Fruit fly (Drosophila melanogaster): ENCODE data around the gene CG15478.
A peak's percentile ranks its signal among the peaks of the same experiment; 100 is the strongest.

CG15478 gene

dm6 chrX:7710439-7711154 lies 7.1 kb downstream of the CG15478 start (continued):
- TF ChIP-seq Sox15 (GFP tag; optimal IDR thresholded peaks at IDR 0.05) (no peak), spab (GFP tag; optimal IDR thresholded peaks at IDR 0.05) (no peak), CG8119 (GFP tag; IDR thresholded peaks at IDR 0.05) (peak; percentile 36; the same call in 2 of the 3 replicates), acj6 (GFP tag; optimal IDR thresholded peaks at IDR 0.05) (no peak), dsx (GFP tag; optimal IDR thresholded peaks at IDR 0.05; ENCODE audit: poor library complexity, severe bottlenecking) (no peak), Hr4 (GFP tag; optimal IDR thresholded peaks at IDR 0.05) (no peak), CG3919 (GFP tag; optimal IDR thresholded peaks at IDR 0.05) (no peak), CG6808 (GFP tag; optimal IDR thresholded peaks at IDR 0.05) (peak; percentile 100), CG10631 (GFP tag; optimal IDR thresholded peaks at IDR 0.05) (no peak), Ets21C (GFP tag; optimal IDR thresholded peaks at IDR 0.05) (no peak), Eip75B (GFP tag; optimal IDR thresholded peaks at IDR 0.05) (no peak), CG6792 (GFP tag; optimal IDR thresholded peaks at IDR 0.05) (no peak), CG6163 (GFP tag; IDR thresholded peaks at IDR 0.05) (0 out of 3 replicates have a peak, but pooled peaks have one; percentile 39), lz (GFP tag; optimal IDR thresholded peaks at IDR 0.05) (peak; percentile 51), CG11902 (GFP tag; optimal IDR thresholded peaks at IDR 0.05) (no peak), dac (GFP tag; optimal IDR thresholded peaks at IDR 0.05) (peak; percentile 10), Met (GFP tag; optimal IDR thresholded peaks at IDR 0.05) (no peak), Gug (GFP tag; IDR thresholded peaks at IDR 0.05) (no peak), fkh (GFP tag; optimal IDR thresholded peaks at IDR 0.05) (peak; percentile 50), svp (GFP tag) (peak; percentile 66), vri (GFP tag; optimal IDR thresholded peaks at IDR 0.05) (no peak), Smox (GFP tag; optimal IDR thresholded peaks at IDR 0.05) (no peak), CG32006 (GFP tag; optimal IDR thresholded peaks at IDR 0.05) (no peak), CG1621 (tag; optimal IDR thresholded peaks at IDR 0.05) (no peak), CG3032 (tag; optimal IDR thresholded peaks at IDR 0.05) (no peak), achi (GFP tag; optimal IDR thresholded peaks at IDR 0.05) (no peak), Ets96B (tag; optimal IDR thresholded peaks at IDR 0.05) (no peak), pdm3 (GFP tag; optimal IDR thresholded peaks at IDR 0.05) (no peak)

- TF ChIP-seq Lpt (GFP tag; optimal IDR thresholded peaks at IDR 0.05) = no peak
- no peak for TF ChIP-seq spab (GFP tag; optimal IDR thresholded peaks at IDR 0.05)
- TF ChIP-seq ss (GFP tag; optimal IDR thresholded peaks at IDR 0.05) = peak in 1 of 2 experiments; percentile 26
- peak; percentile 57; the same call in 2 of the 3 replicates for TF ChIP-seq CG6163 (GFP tag; IDR thresholded peaks at IDR 0.05)
- no peak for TF ChIP-seq CG11762 (GFP tag; optimal IDR thresholded peaks at IDR 0.05; ENCODE audit: insufficient read depth)
- no peak for TF ChIP-seq Sox15 (GFP tag; optimal IDR thresholded peaks at IDR 0.05)
- TF ChIP-seq Eip78C (GFP tag) = peak; percentile 40
- TF ChIP-seq eg (GFP tag; IDR thresholded peaks at IDR 0.05) = peak; percentile 26; the same call in 1 of the 3 replicates
- TF ChIP-seq CG15336 (GFP tag; IDR thresholded peaks at IDR 0.05) = peak; percentile 23; the same call in 1 of the 2 replicates
- TF ChIP-seq CG1621 (tag; optimal IDR thresholded peaks at IDR 0.05) = no peak
- TF ChIP-seq achi (GFP tag; optimal IDR thresholded peaks at IDR 0.05) = peak; percentile 54
- TF ChIP-seq OdsH (GFP tag; optimal IDR thresholded peaks at IDR 0.05) = no peak
- no peak for TF ChIP-seq fd85E (GFP tag; optimal IDR thresholded peaks at IDR 0.05)
- peak; percentile 61 for TF ChIP-seq dsx (GFP tag; optimal IDR thresholded peaks at IDR 0.05; ENCODE audit: poor library complexity, severe bottlenecking)
- TF ChIP-seq CG8319 (GFP tag; optimal IDR thresholded peaks at IDR 0.05) = no peak
- peak; percentile 17 for TF ChIP-seq fkh (GFP tag; optimal IDR thresholded peaks at IDR 0.05)
- peak; percentile 17 for TF ChIP-seq CG9139 (GFP tag; optimal IDR thresholded peaks at IDR 0.05)
- TF ChIP-seq CG6854 (GFP tag; optimal IDR thresholded peaks at IDR 0.05) = peak; percentile 3
- peak; percentile 11 for TF ChIP-seq CG6276 (GFP tag; optimal IDR thresholded peaks at IDR 0.05)
Measured at dm6 chrX:7709708-7710438, 7.9 kb downstream of the CG15478 start.

Measured in whole organism, prepupa.